Fruit fly (Drosophila melanogaster) whole organism, wandering third instar larva: ENCODE results near the gene hry.

Source experiments
- Abd-B ChIP-seq: fragments of >200 bp; optimal IDR thresholded peaks from 2 replicates; lab custom pipeline; 2017; ENCODE audit warnings: missing biosample characterization, missing genetic modification characterization
- CG32264 ChIP-seq: fragments of 200-800 bp; sonication (Bioruptor generic); optimal IDR thresholded peaks from 2 replicates; lab custom pipeline; 2016; ENCODE audit warnings: missing biosample characterization, missing genetic modification characterization
- CG9705 ChIP-seq: fragments of 200-800 bp; sonication (Bioruptor generic); optimal IDR thresholded peaks from 2 replicates; lab custom pipeline; 2018; ENCODE audit warnings: missing biosample characterization, mild to moderate bottlenecking, missing genetic modification characterization
- CrebA ChIP-seq: fragments of 200-800 bp; sonication (Bioruptor generic); optimal IDR thresholded peaks from 2 replicates; lab custom pipeline; 2016; ENCODE audit warnings: missing biosample characterization, mild to moderate bottlenecking, missing genetic modification characterization, borderline replicate concordance
- Dfd ChIP-seq: fragments of >200 bp; optimal IDR thresholded peaks from 2 replicates; lab custom pipeline; 2017; ENCODE audit warnings: missing biosample characterization, missing genetic modification characterization
- GATAd ChIP-seq: sonication (Bioruptor generic); optimal IDR thresholded peaks from 2 replicates; lab custom pipeline; 2016; ENCODE audit warnings: missing biosample characterization, missing genetic modification characterization
- HLH106 ChIP-seq: fragments of 200-800 bp; optimal IDR thresholded peaks from 3 replicates; lab custom pipeline; 2019; ENCODE audit warnings: missing biosample characterization, mild to moderate bottlenecking, missing genetic modification characterization, moderate library complexity
- Hnf4 ChIP-seq: fragments of 200-800 bp; sonication (Bioruptor generic); optimal IDR thresholded peaks from 2 replicates; lab custom pipeline; 2016; ENCODE audit warnings: missing biosample characterization, mild to moderate bottlenecking, missing genetic modification characterization
- Hr78 ChIP-seq: fragments of >200 bp; optimal IDR thresholded peaks from 2 replicates; lab custom pipeline; 2017; ENCODE audit warnings: missing biosample characterization, missing genetic modification characterization
- Hr83 ChIP-seq: fragments of 200-300 bp; sonication (Bioruptor generic); optimal IDR thresholded peaks from 2 replicates; lab custom pipeline; 2016; ENCODE audit warnings: missing biosample characterization, mild to moderate bottlenecking, missing genetic modification characterization, moderate library complexity; ENCODE audit not compliant: poor library complexity, severe bottlenecking
- Jra ChIP-seq: sonication (Bioruptor generic); optimal IDR thresholded peaks from 2 replicates; lab custom pipeline; 2016; ENCODE audit warnings: missing biosample characterization, missing genetic modification characterization
- Mio ChIP-seq: sonication (Bioruptor generic); optimal IDR thresholded peaks from 2 replicates; lab custom pipeline; 2016; ENCODE audit warnings: missing biosample characterization, missing genetic modification characterization
- N ChIP-seq: fragments of >200 bp; optimal IDR thresholded peaks from 2 replicates; lab custom pipeline; 2018; ENCODE audit warnings: missing biosample characterization, missing external identifiers, missing genetic modification characterization
- OdsH ChIP-seq: fragments of 200-800 bp; sonication (Bioruptor generic); optimal IDR thresholded peaks from 2 replicates; lab custom pipeline; 2016; ENCODE audit warnings: missing biosample characterization, mild to moderate bottlenecking, missing genetic modification characterization
- Rel ChIP-seq, 2 experiments: fragments of 200-800 bp; sonication (Bioruptor generic) in 1 of 2; optimal IDR thresholded peaks; 2 replicates in 1 of 2; 3 replicates in 1 of 2; lab custom pipeline; 2016 to 2019; ENCODE audit warnings: mild to moderate bottlenecking in 2 of 2, missing biosample characterization in 2 of 2, missing genetic modification characterization in 2 of 2, moderate library complexity in 1 of 2
- Sp1 ChIP-seq: fragments of 200-800 bp; sonication (Bioruptor generic); optimal IDR thresholded peaks from 3 replicates; lab custom pipeline; 2019; ENCODE audit warnings: missing biosample characterization, mild to moderate bottlenecking, missing genetic modification characterization, moderate library complexity
- Vsx2 ChIP-seq: fragments of 200-300, 225-300 bp; sonication (Bioruptor generic); optimal IDR thresholded peaks from 2 replicates; lab custom pipeline; 2018; ENCODE audit warnings: missing biosample characterization, missing genetic modification characterization; ENCODE audit not compliant: partially characterized antibody
- br ChIP-seq: fragments of 200-800 bp; sonication (Bioruptor generic); optimal IDR thresholded peaks from 2 replicates; lab custom pipeline; 2016; ENCODE audit warnings: missing biosample characterization, missing genetic modification characterization
- brk ChIP-seq: fragments of 200-800 bp; sonication (Bioruptor generic); optimal IDR thresholded peaks from 2 replicates; lab custom pipeline; 2016; ENCODE audit warnings: missing biosample characterization, mild to moderate bottlenecking, missing genetic modification characterization
- dmrt93B ChIP-seq: fragments of 200-800 bp; sonication (Bioruptor generic); optimal IDR thresholded peaks from 2 replicates; lab custom pipeline; 2018; ENCODE audit warnings: missing biosample characterization, mild to moderate bottlenecking, missing genetic modification characterization
- ey ChIP-seq: fragments of 200-800 bp; sonication (Bioruptor generic); optimal IDR thresholded peaks from 2 replicates; lab custom pipeline; 2016; ENCODE audit warnings: missing biosample characterization, missing genetic modification characterization
- foxo ChIP-seq, 2 experiments: fragments of 200-800 bp; sonication (Bioruptor generic); optimal IDR thresholded peaks; 2 replicates in 1 of 2; 3 replicates in 1 of 2; lab custom pipeline; 2016 to 2017; ENCODE audit warnings: missing biosample characterization in 2 of 2, missing genetic modification characterization in 2 of 2
- fru ChIP-seq: fragments of 200-800 bp; sonication (Bioruptor generic); optimal IDR thresholded peaks from 3 replicates; lab custom pipeline; 2016; ENCODE audit warnings: missing biosample characterization, mild to moderate bottlenecking, missing genetic modification characterization
- h ChIP-seq: fragments of 200-800 bp; sonication (Bioruptor generic); optimal IDR thresholded peaks from 3 replicates; lab custom pipeline; 2016; ENCODE audit warnings: missing biosample characterization, mild to moderate bottlenecking, missing genetic modification characterization
- lola ChIP-seq: fragments of >200 bp; optimal IDR thresholded peaks from 2 replicates; lab custom pipeline; 2017; ENCODE audit warnings: missing biosample characterization, missing genetic modification characterization
- pan ChIP-seq: fragments of >200 bp; optimal IDR thresholded peaks from 2 replicates; lab custom pipeline; 2017
- psq ChIP-seq: fragments of 200-800 bp; sonication (Bioruptor generic); optimal IDR thresholded peaks from 3 replicates; lab custom pipeline; 2017; ENCODE audit warnings: missing biosample characterization, mild to moderate bottlenecking, missing genetic modification characterization, moderate library complexity
- rgr ChIP-seq: fragments of 200-800 bp; sonication (Bioruptor generic); optimal IDR thresholded peaks from 3 replicates; lab custom pipeline; 2016; ENCODE audit warnings: missing biosample characterization, mild to moderate bottlenecking, missing genetic modification characterization
- sage ChIP-seq: fragments of 200-800 bp; sonication (Bioruptor generic); optimal IDR thresholded peaks from 2 replicates; lab custom pipeline; 2016; ENCODE audit warnings: missing biosample characterization, mild to moderate bottlenecking, missing genetic modification characterization
- sv ChIP-seq: fragments of 200-800 bp; sonication (Bioruptor generic); optimal IDR thresholded peaks from 3 replicates; lab custom pipeline; 2016; ENCODE audit warnings: missing biosample characterization, missing genetic modification characterization
- tai ChIP-seq: sonication (Bioruptor generic); optimal IDR thresholded peaks from 2 replicates; lab custom pipeline; 2016; ENCODE audit warnings: missing biosample characterization, missing genetic modification characterization
- usp ChIP-seq: fragments of >200 bp; optimal IDR thresholded peaks from 2 replicates; lab custom pipeline; 2017; ENCODE audit warnings: missing biosample characterization, missing genetic modification characterization
- woc ChIP-seq: sonication (Bioruptor generic); optimal IDR thresholded peaks from 2 replicates; lab custom pipeline; 2016; ENCODE audit warnings: missing biosample characterization, mild to moderate bottlenecking, missing genetic modification characterization

Gene hry

DNA sequence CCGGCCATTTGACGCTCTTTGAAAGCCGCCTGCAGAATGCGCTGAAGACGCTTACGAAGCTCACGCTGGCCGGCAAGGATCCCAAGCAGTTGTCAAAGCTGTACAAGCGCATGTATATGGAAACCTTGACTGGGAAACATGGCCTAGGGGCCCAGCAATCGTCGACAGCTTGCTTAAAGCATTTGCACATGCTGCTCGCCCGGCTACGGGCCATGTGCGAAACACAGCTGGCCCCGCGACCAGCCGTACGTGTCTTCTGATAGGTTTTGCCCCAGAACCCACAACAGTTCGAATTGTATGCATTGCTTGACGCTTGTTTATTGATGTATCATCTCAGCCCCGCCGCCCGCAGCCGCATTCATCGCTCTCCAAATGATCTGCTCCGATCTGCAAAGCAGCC is 49.7 kb downstream of the hry start:
- TF ChIP-seq sage (no peak), Hr83 (GFP tag; lab: Kevin White, UChicago) (no peak), fru (GFP tag; lab: Kevin White, UChicago) (no peak), N (GFP tag; lab: Kevin White, UChicago) (no peak), usp (GFP tag; lab: Kevin White, UChicago) (no peak), tai (no peak), sv (GFP tag; lab: Kevin White, UChicago) (no peak), Mio (GFP tag; lab: Kevin White, UChicago) (no peak), foxo (GFP tag; optimal IDR thresholded peaks at IDR 0.05; lab: Kevin White, UChicago) (no peak), br (GFP tag; lab: Kevin White, UChicago) (no peak), GATAd (GFP tag; lab: Kevin White, UChicago) (no peak), HLH106 (no peak), psq (GFP tag; lab: Kevin White, UChicago) (no peak), dmrt93B (GFP tag; lab: Kevin White, UChicago) (no peak), pan (lab: Kevin White, UChicago) (no peak), Vsx2 (GFP tag; lab: Kevin White, UChicago) (no peak), Dfd (GFP tag; lab: Kevin White, UChicago) (no peak), CrebA (GFP tag; lab: Kevin White, UChicago) (no peak), CG32264 (GFP tag; lab: Kevin White, UChicago) (no peak)

DNA sequence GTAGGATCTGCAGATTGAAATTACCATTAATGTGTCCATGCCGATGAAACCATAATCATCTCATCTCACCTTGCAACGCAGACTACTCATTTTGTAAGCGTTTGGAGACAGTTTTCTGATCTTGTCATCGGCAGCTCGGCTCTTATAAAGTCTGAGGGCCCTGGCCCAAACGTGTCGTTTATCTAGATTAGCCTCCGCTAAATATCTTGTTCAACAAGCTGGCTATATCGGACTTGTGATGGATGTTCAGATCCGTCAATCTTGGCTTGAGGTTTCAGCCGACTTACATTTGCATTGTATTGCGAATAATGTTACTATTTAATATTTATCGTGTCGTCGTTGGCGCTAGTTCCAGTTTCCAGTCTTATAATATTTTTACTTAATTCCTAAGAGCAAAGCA is 50.1 kb downstream of the hry start, which contains the start of gene CG43965:
Gene CG43965, minus strand, starts transcription at position 101 of the 400 bp plus-strand sequence.
- TF ChIP-seq rgr (GFP tag; lab: Kevin White, UChicago) (no peak), Jra (GFP tag; lab: Kevin White, UChicago) (no peak), CG9705 (GFP tag; lab: Kevin White, UChicago) (no peak), Rel (GFP tag; optimal IDR thresholded peaks at IDR 0.05; lab: Kevin White, UChicago) (no peak), Rel (tag; optimal IDR thresholded peaks at IDR 0.05; lab: Kevin White, UChicago) (no peak), usp (GFP tag; lab: Kevin White, UChicago) (no peak), psq (GFP tag; lab: Kevin White, UChicago) (no peak), h (GFP tag; lab: Kevin White, UChicago) (no peak), pan (lab: Kevin White, UChicago) (no peak), Vsx2 (GFP tag; lab: Kevin White, UChicago) (no peak), dmrt93B (GFP tag; lab: Kevin White, UChicago) (no peak), fru (GFP tag; lab: Kevin White, UChicago) (no peak), lola (no peak)

DNA sequence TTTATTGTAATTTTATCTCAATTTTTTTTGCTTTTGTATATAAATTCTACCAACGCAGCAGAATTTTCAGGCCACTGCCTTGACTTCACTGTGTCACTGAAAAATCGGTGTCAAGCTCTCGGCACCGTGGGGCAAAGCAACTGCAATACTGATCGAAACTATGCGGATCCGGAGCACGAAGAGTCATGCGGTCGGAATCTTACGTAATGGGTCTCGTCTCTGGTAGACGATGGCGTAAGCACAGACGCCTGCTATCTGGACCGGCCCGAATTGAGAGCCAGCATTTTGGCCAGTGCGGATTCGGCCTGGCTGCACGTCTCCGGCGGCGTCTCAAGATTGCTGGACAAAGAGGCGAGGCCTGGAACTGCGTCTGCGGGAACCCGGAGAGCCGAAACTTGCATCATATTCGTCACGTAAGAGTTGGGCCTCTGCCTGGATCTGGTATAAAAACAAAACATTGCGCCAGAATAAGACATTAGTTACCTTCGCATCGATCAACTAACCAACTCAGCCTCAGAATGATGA is 50.8 kb downstream of the hry start, which contains the start of gene Cp18:
Gene Cp18, plus strand, starts transcription at position 475 of the 525 bp plus-strand sequence.
- no peak for TF ChIP-seq Hr78 (GFP tag; lab: Kevin White, UChicago)
- TF ChIP-seq woc (GFP tag; lab: Kevin White, UChicago), result no peak
- TF ChIP-seq Vsx2 (GFP tag; lab: Kevin White, UChicago), result no peak
- TF ChIP-seq br (GFP tag; lab: Kevin White, UChicago), result no peak
- TF ChIP-seq pan (lab: Kevin White, UChicago), result no peak
- no peak for TF ChIP-seq fru (GFP tag; lab: Kevin White, UChicago)
- TF ChIP-seq ey (GFP tag; lab: Kevin White, UChicago), result no peak
- TF ChIP-seq OdsH, result no peak
- TF ChIP-seq Hr83 (GFP tag; lab: Kevin White, UChicago), result no peak

DNA sequence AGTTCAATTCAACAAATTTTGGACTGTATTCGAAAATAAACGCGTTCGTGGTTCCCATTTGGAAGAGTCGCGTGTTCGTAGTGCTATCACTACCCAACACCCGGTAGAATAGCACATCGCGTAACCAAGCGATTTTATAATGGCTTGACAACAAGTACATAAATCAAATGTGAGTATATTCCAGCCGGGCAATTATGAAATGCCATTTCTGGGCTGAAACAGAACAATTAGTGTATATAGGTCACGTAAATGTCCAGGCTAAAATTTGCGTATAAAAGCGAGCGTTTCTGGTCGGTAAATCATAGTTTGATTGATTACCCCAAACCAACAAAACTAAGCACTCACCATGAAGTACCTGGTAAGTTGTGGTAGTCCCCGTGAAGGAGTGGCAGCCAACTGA is 52.6 kb downstream of the hry start, which contains the start of gene Cp15:
Gene Cp15, plus strand, starts transcription at position 301 of the 400 bp plus-strand sequence.
- TF ChIP-seq Sp1 (GFP tag; lab: Kevin White, UChicago) (no peak), Hr83 (GFP tag; lab: Kevin White, UChicago) (no peak), N (GFP tag; lab: Kevin White, UChicago) (no peak), usp (GFP tag; lab: Kevin White, UChicago) (no peak), CG9705 (GFP tag; lab: Kevin White, UChicago) (no peak), Abd-B (no peak), Hnf4 (GFP tag; lab: Kevin White, UChicago) (no peak), Vsx2 (GFP tag; lab: Kevin White, UChicago) (no peak), Rel (GFP tag; optimal IDR thresholded peaks at IDR 0.05; lab: Kevin White, UChicago) (no peak), Rel (tag; optimal IDR thresholded peaks at IDR 0.05; lab: Kevin White, UChicago) (no peak), sage (no peak), Hr78 (GFP tag; lab: Kevin White, UChicago) (no peak), CG32264 (GFP tag; lab: Kevin White, UChicago) (no peak), brk (no peak)
- TF ChIP-seq, all 38 proteins: peak for 0
